Worm (Caenorhabditis elegans) whole organism, midembryonic: ENCODE data around the gene bgal-1.

ENCODE experiments used
- T22C8.4 ChIP-seq: fragments of 200-800 bp; sonication (Bioruptor generic); IDR thresholded peaks from 2 replicates; pipeline ENCODE4 v1.3.6; 2022; ENCODE audit warnings: missing genetic modification characterization, missing compliant biosample characterization
- cog-1 ChIP-seq: sonication (generic microtip); optimal IDR thresholded peaks from 2 replicates; lab custom pipeline; 2016; ENCODE audit warnings: missing genetic modification characterization, missing compliant biosample characterization
- flt-1 ChIP-seq: fragments of 200-800 bp; sonication (Bioruptor generic); IDR thresholded peaks from 2 replicates; pipeline ENCODE4 v1.3.6; 2022; ENCODE audit warnings: missing genetic modification characterization, missing compliant biosample characterization
- klf-2 ChIP-seq: fragments of 200-800 bp; sonication (Bioruptor generic); conservative IDR thresholded peaks from 2 replicates; pipeline ENCODE4 v1.3.6; 2022; ENCODE audit warnings: missing genetic modification reagents, missing genetic modification characterization, missing compliant biosample characterization
- med-1 ChIP-seq: sonication (generic microtip); optimal IDR thresholded peaks from 2 replicates; lab custom pipeline; 2017; ENCODE audit warnings: missing genetic modification characterization, mild to moderate bottlenecking, missing compliant biosample characterization, antibody characterized with exemption, missing genetic modification reagents; ENCODE audit not compliant: insufficient read depth
- ref-1 ChIP-seq: fragments of 200-800 bp; sonication (Bioruptor generic); conservative IDR thresholded peaks from 2 replicates; pipeline ENCODE4 v1.3.6; 2022; ENCODE audit warnings: missing genetic modification reagents, missing genetic modification characterization, missing compliant biosample characterization
- tab-1 ChIP-seq: fragments of 200-800 bp; sonication (Bioruptor generic); IDR thresholded peaks from 2 replicates; pipeline ENCODE4 v1.3.6; 2022; ENCODE audit warnings: missing genetic modification characterization, missing compliant biosample characterization
- ztf-23 ChIP-seq: fragments of 200-800 bp; sonication (Bioruptor generic); IDR thresholded peaks from 2 replicates; pipeline ENCODE4 v1.3.6; 2022; ENCODE audit warnings: missing genetic modification reagents, missing genetic modification characterization, missing compliant biosample characterization
- ztf-29 ChIP-seq: fragments of 200-800 bp; sonication (Bioruptor generic); IDR thresholded peaks from 2 replicates; pipeline ENCODE4 v1.3.6; 2022; ENCODE audit warnings: missing genetic modification reagents, missing genetic modification characterization, missing compliant biosample characterization

The bgal-1 gene

DNA sequence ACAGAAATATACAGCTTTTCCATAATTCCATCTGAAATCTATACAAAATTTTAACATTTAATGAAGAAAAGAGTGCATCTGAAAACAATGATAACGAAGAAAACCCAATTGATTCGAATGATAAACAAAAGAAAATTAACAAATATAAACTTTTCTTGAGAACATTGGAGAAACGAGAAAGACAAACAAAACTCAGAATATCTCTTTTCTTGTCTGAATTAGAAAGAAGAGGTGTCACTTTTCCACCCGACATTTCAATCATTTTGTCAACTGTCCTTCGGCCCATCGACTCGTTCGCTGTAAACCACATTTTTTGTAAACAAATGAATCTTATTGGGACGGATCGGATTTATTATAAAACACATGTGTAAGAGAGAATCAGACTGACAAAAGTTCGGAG, at the start of gene bgal-1:
Gene bgal-1, minus strand, starts transcription at position 38 of the 400 bp plus-strand sequence.
- TF ChIP-seq T22C8.4 (GFP tag; lab: Robert Waterston, UW) (no peak), med-1 (GFP tag; lab: Kevin White, UChicago) (no peak), ztf-23 (no peak), klf-2 (GFP tag; lab: Robert Waterston, UW) (no peak), flt-1 (GFP tag; lab: Robert Waterston, UW) (no peak), cog-1 (tag; lab: Kevin White, UChicago) (no peak), ref-1 (no peak)

DNA sequence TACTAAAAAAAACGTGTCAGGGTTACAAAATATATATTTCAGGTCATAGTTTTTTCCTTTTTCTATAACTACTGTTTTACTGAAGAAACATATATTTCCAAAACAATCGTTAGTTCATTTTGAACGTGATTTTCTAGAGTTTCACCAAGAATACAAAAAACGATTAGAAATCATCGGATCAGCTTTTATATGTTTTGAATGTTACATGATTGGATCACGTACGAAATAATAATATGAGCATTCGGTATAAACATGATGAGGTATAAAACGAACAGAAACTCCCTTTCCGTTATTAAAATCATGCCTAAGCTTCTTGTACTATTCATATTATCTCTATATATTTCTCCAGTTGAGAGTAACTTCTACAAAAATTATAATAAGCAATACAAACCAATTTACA, 47.0 kb upstream of the bgal-1 start, which contains the start of gene clec-223:
Gene clec-223, plus strand, starts transcription at position 301 of the 400 bp plus-strand sequence.
- TF ChIP-seq ref-1 (no peak), ztf-29 (GFP tag; lab: Robert Waterston, UW) (no peak), tab-1 (GFP tag; lab: Robert Waterston, UW) (no peak), med-1 (GFP tag; lab: Kevin White, UChicago) (no peak), flt-1 (GFP tag; lab: Robert Waterston, UW) (no peak), cog-1 (tag; lab: Kevin White, UChicago) (no peak), klf-2 (GFP tag; lab: Robert Waterston, UW) (no peak), T22C8.4 (GFP tag; lab: Robert Waterston, UW) (no peak), ztf-23 (no peak)

DNA sequence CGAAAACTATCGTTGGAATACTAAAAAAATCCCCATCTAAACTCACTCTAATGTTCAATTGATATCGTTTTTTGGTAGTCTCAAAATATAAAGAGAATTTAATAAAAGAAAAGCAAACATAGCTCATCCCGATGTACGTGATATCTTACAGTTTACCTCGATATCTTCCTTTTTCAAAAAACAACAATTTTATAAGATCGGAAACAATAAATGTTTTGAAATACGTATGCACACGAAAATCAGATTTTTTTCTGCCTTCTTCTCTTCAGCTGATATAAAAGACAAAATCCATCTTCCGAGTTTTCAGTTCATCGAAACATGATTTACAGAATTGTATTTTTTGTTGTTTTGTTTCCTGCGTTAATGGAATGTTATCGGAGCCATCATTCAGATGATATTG, 45.2 kb upstream of the bgal-1 start, which contains the start of gene clec-222:
Gene clec-222, plus strand, starts transcription at position 301 of the 400 bp plus-strand sequence.
- TF ChIP-seq T22C8.4 (GFP tag; lab: Robert Waterston, UW) = no peak
- no peak for TF ChIP-seq klf-2 (GFP tag; lab: Robert Waterston, UW)
- TF ChIP-seq ztf-29 (GFP tag; lab: Robert Waterston, UW) = no peak
- TF ChIP-seq ref-1 = no peak
- no peak for TF ChIP-seq med-1 (GFP tag; lab: Kevin White, UChicago)

DNA sequence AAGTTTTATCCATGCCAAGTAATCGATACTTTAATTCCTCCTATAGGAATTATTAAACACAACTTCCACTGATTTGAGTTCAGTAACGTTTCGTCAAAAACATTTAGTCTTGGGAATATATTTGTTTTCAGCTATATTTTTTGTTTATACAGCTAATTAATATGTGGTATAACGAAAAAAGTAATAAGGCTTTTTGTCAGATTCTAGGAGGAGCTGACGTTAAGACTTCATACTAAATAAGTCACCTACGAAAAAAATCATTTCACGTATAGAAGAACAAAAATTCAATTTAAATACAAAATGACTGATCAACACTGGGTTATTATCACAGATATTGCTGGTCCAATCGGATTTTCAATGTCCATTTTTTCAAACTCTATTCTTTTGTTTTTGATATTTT, 43.0 kb upstream of the bgal-1 start, which contains the start of gene str-115:
Gene str-115, plus strand, starts transcription at position 301 of the 400 bp plus-strand sequence.
- TF ChIP-seq T22C8.4 (GFP tag; lab: Robert Waterston, UW) (no peak), med-1 (GFP tag; lab: Kevin White, UChicago) (no peak), ztf-23 (no peak), ztf-29 (GFP tag; lab: Robert Waterston, UW) (no peak), ref-1 (no peak)

DNA sequence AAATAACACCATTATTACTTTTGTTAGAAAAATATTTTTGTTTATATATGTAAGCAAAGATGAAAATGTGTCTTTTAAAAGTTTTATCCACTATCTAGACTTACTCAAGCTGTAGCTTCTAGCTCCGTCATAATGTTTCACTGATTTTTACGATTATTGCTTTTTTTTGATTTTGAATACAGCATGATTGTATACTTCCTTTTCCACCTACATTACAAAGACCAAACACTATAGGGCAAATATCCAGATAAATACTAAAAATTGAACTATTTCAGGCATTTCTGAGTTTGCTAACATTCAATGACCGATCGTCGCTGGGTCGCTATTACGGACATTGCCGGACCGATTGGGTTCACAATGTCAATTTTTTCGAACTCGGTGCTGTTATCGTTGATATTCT, 40.9 kb upstream of the bgal-1 start, which contains the start of gene str-116:
Gene str-116, plus strand, starts transcription at position 301 of the 400 bp plus-strand sequence.
- TF ChIP-seq ztf-29 (GFP tag; lab: Robert Waterston, UW) (no peak), ztf-23 (no peak), med-1 (GFP tag; lab: Kevin White, UChicago) (no peak), tab-1 (GFP tag; lab: Robert Waterston, UW) (no peak), klf-2 (GFP tag; lab: Robert Waterston, UW) (no peak), cog-1 (tag; lab: Kevin White, UChicago) (no peak), T22C8.4 (GFP tag; lab: Robert Waterston, UW) (no peak), flt-1 (GFP tag; lab: Robert Waterston, UW) (no peak), ref-1 (no peak)

DNA sequence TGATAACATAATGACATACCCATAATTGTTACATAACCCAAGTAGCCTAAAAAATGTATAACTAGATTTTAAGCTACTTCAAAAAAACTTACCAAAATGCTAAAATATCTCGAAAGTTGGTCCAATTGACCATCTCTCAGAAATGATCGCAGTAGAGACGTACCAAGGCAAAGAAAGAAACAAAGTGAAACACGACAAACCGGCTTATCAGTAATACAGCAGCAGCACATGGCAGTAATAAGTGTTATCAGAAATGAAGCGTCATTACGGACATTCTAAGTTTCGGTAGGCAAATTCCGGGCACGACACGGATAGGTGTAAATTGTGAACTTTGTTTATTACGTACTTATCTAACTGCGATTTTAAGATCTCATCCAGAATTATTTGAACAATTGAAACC, 39.7 kb upstream of the bgal-1 start, which contains the start of gene cln-3.1:
Gene cln-3.1, minus strand, starts transcription at position 171 of the 400 bp plus-strand sequence.
- TF ChIP-seq T22C8.4 (GFP tag; lab: Robert Waterston, UW) = no peak
- no peak for TF ChIP-seq tab-1 (GFP tag; lab: Robert Waterston, UW)

DNA sequence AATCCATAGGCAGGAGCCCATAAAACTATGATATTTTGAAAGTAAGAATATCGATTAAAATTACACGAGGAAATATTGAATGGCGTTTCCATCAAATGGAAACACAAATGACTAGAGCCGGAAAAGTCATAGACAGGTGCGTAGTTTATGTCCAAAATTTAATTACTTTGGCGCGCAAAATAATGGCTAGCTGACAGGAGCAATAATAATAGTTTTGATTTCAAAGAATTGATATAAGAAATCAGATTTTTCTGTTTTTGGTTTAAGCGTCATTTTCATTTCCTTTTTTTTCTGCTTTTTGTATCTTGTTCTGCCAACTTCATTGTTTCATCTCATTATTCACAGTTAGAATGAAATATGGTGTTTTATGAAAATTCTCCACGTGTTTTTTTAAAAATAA, 37.2 kb upstream of the bgal-1 start, which contains the start of gene F07B10.4:
Gene F07B10.4, minus strand, starts transcription at position 101 of the 400 bp plus-strand sequence.
- no peak for TF ChIP-seq ref-1
- no peak for TF ChIP-seq T22C8.4 (GFP tag; lab: Robert Waterston, UW)
- TF ChIP-seq flt-1 (GFP tag; lab: Robert Waterston, UW) = no peak
- TF ChIP-seq ztf-23 = no peak
- no peak for TF ChIP-seq tab-1 (GFP tag; lab: Robert Waterston, UW)
- TF ChIP-seq cog-1 (tag; lab: Kevin White, UChicago) = no peak
- no peak for TF ChIP-seq klf-2 (GFP tag; lab: Robert Waterston, UW)
- TF ChIP-seq ztf-29 (GFP tag; lab: Robert Waterston, UW) = no peak
- no peak for TF ChIP-seq med-1 (GFP tag; lab: Kevin White, UChicago)

DNA sequence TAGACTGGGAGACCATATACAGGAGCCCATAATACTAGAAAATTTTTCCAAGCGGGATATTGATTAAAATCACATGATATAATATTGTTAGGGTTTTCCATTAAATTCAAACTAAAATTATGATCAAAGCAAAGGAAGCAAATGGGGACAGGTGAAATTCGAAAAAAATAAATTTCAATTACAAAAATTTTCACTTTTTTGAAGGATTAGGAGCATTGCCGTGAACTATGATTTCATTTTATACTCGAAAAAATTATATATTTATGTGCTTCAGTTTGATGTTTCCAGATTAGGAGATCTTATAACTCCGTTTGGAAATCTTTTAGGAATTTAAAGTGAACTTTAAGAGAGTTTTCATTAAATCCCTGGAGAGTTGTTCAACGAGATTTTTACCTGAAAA, 34.8 kb upstream of the bgal-1 start, which contains the start of gene F07B10.7:
Gene F07B10.7, minus strand, starts transcription at position 101 of the 400 bp plus-strand sequence.
- TF ChIP-seq cog-1 (tag; lab: Kevin White, UChicago) (no peak), tab-1 (GFP tag; lab: Robert Waterston, UW) (no peak), T22C8.4 (GFP tag; lab: Robert Waterston, UW) (no peak), ztf-23 (no peak), klf-2 (GFP tag; lab: Robert Waterston, UW) (no peak), med-1 (GFP tag; lab: Kevin White, UChicago) (no peak), flt-1 (GFP tag; lab: Robert Waterston, UW) (no peak), ztf-29 (GFP tag; lab: Robert Waterston, UW) (no peak), ref-1 (no peak)

DNA sequence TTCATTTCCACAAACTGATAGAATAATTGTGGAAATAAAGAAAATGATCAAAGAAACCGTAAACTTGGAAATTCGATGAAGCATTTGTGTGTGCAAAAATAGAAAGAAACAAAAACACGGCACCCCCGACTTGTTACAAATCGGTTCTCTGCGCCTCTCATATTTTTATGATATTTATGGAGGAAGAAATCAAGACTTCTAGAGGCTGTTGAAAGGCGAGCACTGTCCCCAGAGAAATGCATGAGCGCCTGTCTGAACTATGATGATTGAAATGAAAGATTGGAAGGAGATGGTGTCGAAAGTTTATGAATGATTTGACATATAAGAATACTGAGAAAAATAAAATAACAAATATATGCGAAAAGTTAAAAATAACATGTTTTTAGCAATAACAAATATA, 33.1 kb upstream of the bgal-1 start, which contains the start of gene lgc-36:
Gene lgc-36, minus strand, starts transcription at position 101 of the 400 bp plus-strand sequence.
- no peak for TF ChIP-seq T22C8.4 (GFP tag; lab: Robert Waterston, UW)
- no peak for TF ChIP-seq med-1 (GFP tag; lab: Kevin White, UChicago)
- no peak for TF ChIP-seq cog-1 (tag; lab: Kevin White, UChicago)
- no peak for TF ChIP-seq tab-1 (GFP tag; lab: Robert Waterston, UW)
- no peak for TF ChIP-seq ztf-29 (GFP tag; lab: Robert Waterston, UW)
- no peak for TF ChIP-seq ztf-23
- no peak for TF ChIP-seq klf-2 (GFP tag; lab: Robert Waterston, UW)
- TF ChIP-seq flt-1 (GFP tag; lab: Robert Waterston, UW) = no peak
- no peak for TF ChIP-seq ref-1
